Fruit fly (Drosophila melanogaster): Measurements from ENCODE around the gene Rab7.

DNA sequence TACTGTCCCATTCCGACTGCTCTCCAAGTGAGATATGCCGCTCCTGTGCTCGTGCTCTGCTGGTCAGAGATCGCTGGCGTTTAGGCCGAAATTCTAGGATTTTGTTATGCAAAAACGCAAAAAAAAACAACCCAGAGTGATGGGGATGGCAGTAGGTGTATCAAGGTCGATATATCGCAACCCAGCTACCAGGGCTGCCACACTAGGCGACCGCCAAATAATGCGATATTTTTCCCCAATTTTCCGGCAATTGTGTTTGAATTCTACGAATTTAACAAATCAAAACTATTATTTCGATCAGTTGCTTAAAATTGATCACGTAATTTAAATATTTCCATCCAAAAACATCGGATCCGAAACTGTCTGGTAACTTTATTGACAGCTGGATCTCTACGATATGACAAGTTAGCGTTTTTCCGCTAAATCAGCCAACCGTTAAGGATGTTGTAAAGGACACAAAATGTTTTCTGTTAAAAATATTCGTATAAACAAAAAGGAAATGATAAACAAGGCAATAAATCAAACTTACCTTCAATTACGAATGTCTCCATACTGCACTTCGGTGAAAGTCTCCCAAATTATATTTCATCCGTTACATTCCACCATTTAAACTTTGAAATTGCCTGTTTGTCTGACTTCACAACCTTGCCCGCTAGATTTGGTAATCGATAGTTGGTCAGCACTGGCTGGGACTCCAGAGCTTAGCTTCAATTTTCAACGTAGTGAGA lies 44.9 kb downstream of the Rab7 start, which contains the start of gene spas:
- TF ChIP-seq Myc (optimal IDR thresholded peaks at IDR 0.05) = no peak
- TF ChIP-seq ttk (optimal IDR thresholded peaks at IDR 0.05) = no peak
- TF ChIP-seq psq (optimal IDR thresholded peaks at IDR 0.05) = no peak
- TF ChIP-seq Sin3A (optimal IDR thresholded peaks at IDR 0.05) = no peak

All from Kc167 (cell line).